Fruit fly (Drosophila melanogaster): ENCODE results near the gene CG5386.

dm6 chr3R:22375674-22376073, 33.6 kb upstream of the CG5386 start, which contains the start of gene CG18596:
- TF ChIP-seq gl (tag; optimal IDR thresholded peaks at IDR 0.05) (no peak), CG13204 (GFP tag; optimal IDR thresholded peaks at IDR 0.05) (no peak), CG12605 (GFP tag; IDR thresholded peaks at IDR 0.05) (no peak), Pif1B (GFP tag; optimal IDR thresholded peaks at IDR 0.05) (no peak), CG8159 (tag; optimal IDR thresholded peaks at IDR 0.05) (no peak), rn (GFP tag; IDR thresholded peaks at IDR 0.05) (no peak), CG10348 (GFP tag; IDR thresholded peaks at IDR 0.05) (no peak), CG34367 (tag; optimal IDR thresholded peaks at IDR 0.05) (no peak), Ets98B (GFP tag; IDR thresholded peaks at IDR 0.05) (no peak)

All from whole organism, pupa.